Fruit fly (Drosophila melanogaster): Measurements from ENCODE around the gene CG43083.

Gene CG43083

dm6 chr3L:15697916-15698315 lies 49.5 kb downstream of the CG43083 start:
- TF ChIP-seq ttk (GFP tag; IDR thresholded peaks at IDR 0.05) (no peak), CG16779 (GFP tag; IDR thresholded peaks at IDR 0.05) (no peak), prd (optimal IDR thresholded peaks at IDR 0.05) (no peak), prd (GFP tag; IDR thresholded peaks at IDR 0.05) (no peak), slbo (GFP tag; IDR thresholded peaks at IDR 0.05) (0 out of 2 replicates have a peak, but pooled peaks have one; percentile 13), tup (GFP tag; optimal IDR thresholded peaks at IDR 0.05) (no peak), chinmo (GFP tag; IDR thresholded peaks at IDR 0.05; ENCODE audit: partially characterized antibody) (0 out of 4 replicates have a peak, but pooled peaks have one; percentile 9), Ets65A (GFP tag) (peak; percentile 66), CG9437 (GFP tag; optimal IDR thresholded peaks at IDR 0.05) (no peak), Med (GFP tag) (peak; percentile 26)
